Worm (Caenorhabditis elegans) whole organism, young adult: ENCODE data around the gene skih-2.

Experiments used
- B0019.2 ChIP-seq: fragments of 200-800 bp; sonication (Bioruptor generic); conservative IDR thresholded peaks from 2 replicates; pipeline ENCODE4 v1.3.6; 2022; ENCODE audit warnings: missing genetic modification reagents, missing genetic modification characterization, missing compliant biosample characterization
- C06A6.2 ChIP-seq: fragments of 200-800 bp; sonication (Bioruptor generic); conservative IDR thresholded peaks from 2 replicates; pipeline ENCODE4 v1.3.6; 2022; ENCODE audit warnings: missing genetic modification characterization, missing compliant biosample characterization
- D2030.7 ChIP-seq: fragments of 200-800 bp; sonication (Bioruptor generic); IDR thresholded peaks from 2 replicates; pipeline ENCODE4 v1.3.6; 2022; ENCODE audit warnings: missing genetic modification reagents, missing genetic modification characterization, missing compliant biosample characterization
- F22D6.2 ChIP-seq: sonication (generic microtip); optimal IDR thresholded peaks from 2 replicates; lab custom pipeline; 2016; ENCODE audit warnings: mild to moderate bottlenecking, missing genetic modification characterization, missing compliant biosample characterization
- F37B4.10 ChIP-seq: fragments of 200-800 bp; sonication (Bioruptor generic); IDR thresholded peaks from 2 replicates; pipeline ENCODE4 v1.3.6; 2022; ENCODE audit warnings: missing genetic modification characterization, missing compliant biosample characterization
- F39B2.1 ChIP-seq: fragments of 200-800 bp; sonication (Bioruptor generic); IDR thresholded peaks from 2 replicates; pipeline ENCODE4 v1.3.6; 2022; ENCODE audit warnings: missing genetic modification reagents, missing genetic modification characterization, missing compliant biosample characterization
- F49E8.2 ChIP-seq: sonication (generic microtip); optimal IDR thresholded peaks from 3 replicates; lab custom pipeline; 2017; ENCODE audit warnings: missing genetic modification characterization, mild to moderate bottlenecking, missing compliant biosample characterization, antibody characterized with exemption, moderate library complexity; ENCODE audit not compliant: insufficient read depth
- F52B5.7 ChIP-seq: sonication (generic microtip); optimal IDR thresholded peaks from 2 replicates; lab custom pipeline; 2016; ENCODE audit warnings: mild to moderate bottlenecking, missing genetic modification characterization, missing compliant biosample characterization
- F57C9.4 ChIP-seq: sonication (generic microtip); optimal IDR thresholded peaks from 2 replicates; lab custom pipeline; 2017; ENCODE audit warnings: mild to moderate bottlenecking, missing genetic modification characterization, missing compliant biosample characterization
- K11D2.4 ChIP-seq: fragments of 200-800 bp; sonication (Bioruptor generic); IDR thresholded peaks from 2 replicates; pipeline ENCODE4 v1.3.6; 2022; ENCODE audit warnings: missing genetic modification reagents, missing genetic modification characterization, missing compliant biosample characterization
- T26A5.8 ChIP-seq: sonication (generic microtip); optimal IDR thresholded peaks from 2 replicates; lab custom pipeline; 2016; ENCODE audit warnings: missing genetic modification characterization, missing compliant biosample characterization
- Y53F4B.3 ChIP-seq: fragments of 200-800 bp; sonication (Bioruptor generic); IDR thresholded peaks from 2 replicates; pipeline ENCODE4 v1.3.6; 2022; ENCODE audit warnings: missing genetic modification reagents, missing genetic modification characterization, missing compliant biosample characterization
- Y53G8AR.9 ChIP-seq: fragments of 200-800 bp; sonication (Bioruptor generic); conservative IDR thresholded peaks from 2 replicates; pipeline ENCODE4 v1.3.6; 2022; ENCODE audit warnings: missing genetic modification reagents, missing genetic modification characterization, missing compliant biosample characterization
- ama-1 ChIP-seq, 3 experiments: fragments of 150-350 bp in 1 of 3; sonication (generic microtip) in 2 of 3; optimal IDR thresholded peaks; 2 replicates each; lab custom pipeline; 2014 to 2018; ENCODE audit warnings: missing biosample characterization in 2 of 3, missing genetic modification characterization in 2 of 3, missing genetic modification reagents in 2 of 3
- attf-3 ChIP-seq: fragments of 200-800 bp; sonication (Bioruptor generic); conservative IDR thresholded peaks from 2 replicates; pipeline ENCODE4 v1.3.6; 2022; ENCODE audit warnings: missing genetic modification reagents, missing genetic modification characterization, missing compliant biosample characterization
- attf-5 ChIP-seq: fragments of 200-800 bp; sonication (Bioruptor generic); optimal IDR thresholded peaks from 2 replicates; lab custom pipeline; 2018; ENCODE audit warnings: mild to moderate bottlenecking, missing genetic modification characterization, missing compliant biosample characterization
- ceh-100 ChIP-seq: fragments of 200-800 bp; sonication (Bioruptor generic); IDR thresholded peaks from 2 replicates; pipeline ENCODE4 v1.3.6; 2022; ENCODE audit warnings: missing genetic modification reagents, missing genetic modification characterization, missing compliant biosample characterization
- ceh-91 ChIP-seq: fragments of 200-800 bp; sonication (Bioruptor generic); IDR thresholded peaks from 2 replicates; pipeline ENCODE4 v1.3.6; 2022; ENCODE audit warnings: missing genetic modification reagents, missing genetic modification characterization, missing compliant biosample characterization
- dpff-1 ChIP-seq: sonication (generic microtip); optimal IDR thresholded peaks from 2 replicates; lab custom pipeline; 2017; ENCODE audit warnings: mild to moderate bottlenecking, missing genetic modification characterization, missing compliant biosample characterization
- fkh-3 ChIP-seq: sonication (generic microtip); optimal IDR thresholded peaks from 2 replicates; lab custom pipeline; 2016; ENCODE audit warnings: mild to moderate bottlenecking, missing genetic modification characterization, missing compliant biosample characterization
- hlh-12 ChIP-seq: sonication (generic microtip); optimal IDR thresholded peaks from 2 replicates; lab custom pipeline; 2016; ENCODE audit warnings: missing genetic modification characterization, missing compliant biosample characterization
- hrde-1 ChIP-seq: sonication (generic microtip); optimal IDR thresholded peaks from 2 replicates; lab custom pipeline; 2016; ENCODE audit warnings: missing genetic modification characterization, mild to moderate bottlenecking, missing compliant biosample characterization, moderate library complexity, missing genotype, missing genetic modification reagents, borderline replicate concordance
- let-526 ChIP-seq: fragments of 200-800 bp; sonication (Bioruptor generic); IDR thresholded peaks from 2 replicates; pipeline ENCODE4 v1.3.6; 2022; ENCODE audit warnings: missing genetic modification reagents, missing genetic modification characterization, missing compliant biosample characterization
- lin-26 ChIP-seq: fragments of 200-800 bp; sonication (Bioruptor generic); IDR thresholded peaks from 2 replicates; pipeline ENCODE4 v1.3.6; 2022; ENCODE audit warnings: missing genetic modification reagents, missing genetic modification characterization, missing compliant biosample characterization
- lin-35 ChIP-seq, 3 experiments: fragments of 150-350 bp in 2 of 3; sonication (generic microtip) in 1 of 3; optimal IDR thresholded peaks; 2 replicates each; lab custom pipeline; 2014 to 2018; ENCODE audit warnings: missing biosample characterization in 3 of 3, missing genetic modification characterization in 3 of 3, missing genetic modification reagents in 3 of 3
- lsl-1 ChIP-seq: fragments of 200-800 bp; sonication (Bioruptor generic); optimal IDR thresholded peaks from 2 replicates; lab custom pipeline; 2018; ENCODE audit warnings: mild to moderate bottlenecking, missing genetic modification characterization, moderate library complexity, missing compliant biosample characterization
- lsy-27 ChIP-seq: sonication (generic microtip); optimal IDR thresholded peaks from 2 replicates; lab custom pipeline; 2017; ENCODE audit warnings: missing genetic modification characterization, mild to moderate bottlenecking, missing compliant biosample characterization, antibody characterized with exemption, missing genotype, borderline replicate concordance; ENCODE audit not compliant: insufficient read depth
- madf-10 ChIP-seq: sonication (generic microtip); optimal IDR thresholded peaks from 2 replicates; lab custom pipeline; 2016; ENCODE audit warnings: mild to moderate bottlenecking, missing genetic modification characterization, missing compliant biosample characterization
- madf-6 ChIP-seq: fragments of 200-800 bp; sonication (Bioruptor generic); IDR thresholded peaks from 2 replicates; pipeline ENCODE4 v1.3.6; 2022; ENCODE audit warnings: missing genetic modification reagents, missing genetic modification characterization, missing compliant biosample characterization
- madf-8 ChIP-seq: fragments of 200-800 bp; sonication (Bioruptor generic); conservative IDR thresholded peaks from 2 replicates; pipeline ENCODE4 v1.3.6; 2022; ENCODE audit warnings: missing genetic modification reagents, missing genetic modification characterization, missing compliant biosample characterization
- mes-4 ChIP-seq: sonication (generic microtip); optimal IDR thresholded peaks from 2 replicates; lab custom pipeline; 2016; ENCODE audit warnings: missing genotype, missing genetic modification characterization, missing compliant biosample characterization
- mxl-1 ChIP-seq: sonication (generic microtip); optimal IDR thresholded peaks from 2 replicates; lab custom pipeline; 2016; ENCODE audit warnings: missing genetic modification characterization, missing compliant biosample characterization
- nfya-1 ChIP-seq: sonication (generic microtip); optimal IDR thresholded peaks from 2 replicates; lab custom pipeline; 2017; ENCODE audit warnings: antibody characterized with exemption, missing compliant biosample characterization, missing genetic modification characterization, borderline replicate concordance; ENCODE audit not compliant: insufficient read depth
- nfya-2 ChIP-seq: fragments of 200-800 bp; sonication (Bioruptor generic); IDR thresholded peaks from 2 replicates; pipeline ENCODE4 v1.3.6; 2022; ENCODE audit warnings: missing genetic modification reagents, missing genetic modification characterization, missing compliant biosample characterization
- nfyb-1 ChIP-seq: fragments of 200-800 bp; sonication (Bioruptor generic); IDR thresholded peaks from 2 replicates; pipeline ENCODE4 v1.3.6; 2022; ENCODE audit warnings: missing genetic modification reagents, missing genetic modification characterization, missing compliant biosample characterization
- nhr-120 ChIP-seq: fragments of 200-800 bp; sonication (Bioruptor generic); IDR thresholded peaks from 2 replicates; pipeline ENCODE4 v1.3.6; 2022; ENCODE audit warnings: missing genetic modification characterization, missing compliant biosample characterization
- nhr-27 ChIP-seq: fragments of 200-800 bp; sonication (Bioruptor generic); optimal IDR thresholded peaks from 2 replicates; lab custom pipeline; 2018; ENCODE audit warnings: mild to moderate bottlenecking, missing genetic modification characterization, moderate library complexity, missing compliant biosample characterization
- nhr-80 ChIP-seq: sonication (generic microtip); optimal IDR thresholded peaks from 2 replicates; lab custom pipeline; 2016; ENCODE audit warnings: missing genetic modification characterization, missing compliant biosample characterization
- nhr-90 ChIP-seq: sonication (generic microtip); optimal IDR thresholded peaks from 2 replicates; lab custom pipeline; 2016; ENCODE audit warnings: missing genotype, mild to moderate bottlenecking, missing genetic modification characterization, missing compliant biosample characterization
- sdz-38 ChIP-seq: sonication (generic microtip); optimal IDR thresholded peaks from 2 replicates; lab custom pipeline; 2016; ENCODE audit warnings: missing genotype, missing genetic modification characterization, missing compliant biosample characterization
- sea-2 ChIP-seq: fragments of 200-800 bp; sonication (Bioruptor generic); IDR thresholded peaks from 2 replicates; pipeline ENCODE4 v1.3.6; 2022; ENCODE audit warnings: missing genetic modification characterization, missing compliant biosample characterization
- snpc-3.4 ChIP-seq: sonication (generic microtip); optimal IDR thresholded peaks from 2 replicates; lab custom pipeline; 2017; ENCODE audit warnings: missing genetic modification characterization, mild to moderate bottlenecking, missing compliant biosample characterization, antibody characterized with exemption, moderate library complexity, missing genotype, missing genetic modification reagents
- snpc-4 ChIP-seq, 5 experiments: fragments of 150-350 bp in 1 of 5; sonication (generic microtip) in 4 of 5; optimal IDR thresholded peaks; 2 replicates each; lab custom pipeline; 2014 to 2018; ENCODE audit warnings: missing genetic modification characterization in 5 of 5, missing biosample characterization in 3 of 5, antibody characterized with exemption in 2 of 5, mild to moderate bottlenecking in 2 of 5, missing compliant biosample characterization in 2 of 5, missing genotype in 2 of 5, moderate library complexity in 2 of 5, missing genetic modification reagents in 1 of 5
- somi-1 ChIP-seq: fragments of 200-800 bp; sonication (Bioruptor generic); optimal IDR thresholded peaks from 2 replicates; lab custom pipeline; 2018; ENCODE audit warnings: mild to moderate bottlenecking, missing genetic modification characterization, missing compliant biosample characterization
- xnd-1 ChIP-seq: sonication (generic microtip); optimal IDR thresholded peaks from 2 replicates; lab custom pipeline; 2016; ENCODE audit warnings: missing genotype, missing genetic modification reagents, missing genetic modification characterization, missing compliant biosample characterization
- zfh-2 ChIP-seq: fragments of 200-800 bp; sonication (Bioruptor generic); conservative IDR thresholded peaks from 2 replicates; pipeline ENCODE4 v1.3.6; 2022; ENCODE audit warnings: missing genetic modification reagents, missing genetic modification characterization, missing compliant biosample characterization
- ztf-6 ChIP-seq: fragments of 200-800 bp; sonication (Bioruptor generic); IDR thresholded peaks from 2 replicates; pipeline ENCODE4 v1.3.6; 2022; ENCODE audit warnings: missing genetic modification reagents, missing genetic modification characterization, missing compliant biosample characterization

Gene skih-2

DNA sequence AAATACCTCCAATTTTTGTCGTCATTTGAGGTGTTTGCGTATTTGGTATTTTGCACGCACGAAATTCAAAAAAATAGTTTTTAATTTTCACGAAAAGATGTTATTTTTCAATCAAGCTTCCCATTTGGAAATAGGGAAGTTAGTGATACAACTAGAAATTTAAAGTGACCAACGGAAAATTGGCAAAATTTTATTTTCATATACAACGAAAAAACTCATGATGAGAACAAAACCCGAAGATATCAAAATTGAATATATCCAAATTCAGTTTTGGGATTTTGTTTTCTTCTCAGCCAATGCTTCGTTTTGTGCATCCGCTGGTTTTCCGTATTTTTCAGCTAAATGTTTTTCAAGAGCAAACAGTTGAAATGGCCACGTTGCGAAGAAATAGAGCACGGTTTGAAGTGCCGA is 3.8 kb upstream of the skih-2 start (continued):
- peak; percentile 17 for TF ChIP-seq attf-5 (GFP tag; lab: Kevin White, UChicago)
- peak; percentile 91 for TF ChIP-seq dpff-1 (tag; lab: Kevin White, UChicago)
- no peak for TF ChIP-seq F22D6.2 (tag; lab: Kevin White, UChicago)
- no peak for TF ChIP-seq zfh-2
- peak; percentile 53 for TF ChIP-seq snpc-3.4 (tag; lab: Kevin White, UChicago)
- TF ChIP-seq K11D2.4: no peak
- TF ChIP-seq T26A5.8 (tag; lab: Kevin White, UChicago): peak; percentile 59
- TF ChIP-seq lin-26 (GFP tag; lab: Robert Waterston, UW): peak; percentile 59
- TF ChIP-seq F39B2.1 (GFP tag; lab: Robert Waterston, UW): no peak
- no peak for TF ChIP-seq hlh-12
- no peak for TF ChIP-seq nhr-80 (tag; lab: Kevin White, UChicago)
- TF ChIP-seq F57C9.4 (tag; lab: Kevin White, UChicago): peak; percentile 76
- no peak for TF ChIP-seq F37B4.10 (GFP tag; lab: Robert Waterston, UW)
- no peak for TF ChIP-seq lsy-27 (tag; lab: Kevin White, UChicago)
- no peak; the same call in 1 of the 2 replicates for TF ChIP-seq Y53G8AR.9 (GFP tag; lab: Robert Waterston, UW)
- TF ChIP-seq sea-2 (GFP tag; lab: Robert Waterston, UW): no peak
- peak; percentile 24 for TF ChIP-seq nhr-90 (tag; lab: Kevin White, UChicago)
- TF ChIP-seq xnd-1: peak; percentile 53
- TF ChIP-seq hrde-1: peak; percentile 89
- no peak for TF ChIP-seq nhr-120 (GFP tag; lab: Robert Waterston, UW)
- TF ChIP-seq mxl-1: peak; percentile 72
- peak; percentile 75 for TF ChIP-seq nhr-27 (tag; lab: Kevin White, UChicago)
- TF ChIP-seq lsl-1 (GFP tag; lab: Kevin White, UChicago): peak; percentile 37
- peak; percentile 21; the same call in 1 of the 2 replicates for TF ChIP-seq nfyb-1 (GFP tag; lab: Robert Waterston, UW)
- TF ChIP-seq fkh-3 (tag; lab: Kevin White, UChicago): peak; percentile 57
- TF ChIP-seq Y53F4B.3 (GFP tag; lab: Robert Waterston, UW): no peak
- TF ChIP-seq D2030.7: peak; percentile 33; the same call in 1 of the 2 replicates
- no peak for TF ChIP-seq mes-4
- no peak for TF ChIP-seq madf-10 (tag; lab: Kevin White, UChicago)
- TF ChIP-seq let-526: no peak
- TF ChIP-seq somi-1: no peak
- TF ChIP-seq snpc-4 (GFP tag; optimal IDR thresholded peaks at IDR 0.05; lab: Kevin White, UChicago): peak; percentile 54
- peak in 2 of 4 experiments; percentile 37 to 45 for TF ChIP-seq snpc-4 (tag; optimal IDR thresholded peaks at IDR 0.05; lab: Kevin White, UChicago)
- no peak for TF ChIP-seq ztf-6
- peak; percentile 73; the same call in 1 of the 2 replicates for TF ChIP-seq nfya-2 (GFP tag; lab: Robert Waterston, UW)
- TF ChIP-seq madf-6 (GFP tag; lab: Robert Waterston, UW): peak; percentile 67
- TF ChIP-seq C06A6.2 (GFP tag; lab: Robert Waterston, UW): no peak
- no peak for TF ChIP-seq nfya-1
- no peak for TF ChIP-seq attf-3 (GFP tag; lab: Robert Waterston, UW)
- peak; percentile 84 for TF ChIP-seq F52B5.7 (tag; lab: Kevin White, UChicago)
- no peak for TF ChIP-seq ama-1 (optimal IDR thresholded peaks at IDR 0.05; lab: Kevin White, UChicago)
- TF ChIP-seq ama-1 (GFP tag; optimal IDR thresholded peaks at IDR 0.05; lab: Kevin White, UChicago): peak in 1 of 2 experiments; percentile 63
- peak; percentile 94 for TF ChIP-seq F49E8.2 (tag; lab: Kevin White, UChicago)
- peak in 1 of 3 experiments; percentile 47 for TF ChIP-seq lin-35 (GFP tag; optimal IDR thresholded peaks at IDR 0.05; lab: Kevin White, UChicago)
- no peak for TF ChIP-seq ceh-91
- no peak for TF ChIP-seq madf-8
- peak; percentile 20; the same call in 1 of the 2 replicates for TF ChIP-seq ceh-100
- no peak for TF ChIP-seq B0019.2
- TF ChIP-seq sdz-38: no peak
